Fruit fly (Drosophila melanogaster): ENCODE measurements around the gene Nep5.

Nep5 gene

dm6 chr3R:27091106-27091505 lies 27.1 kb upstream of the Nep5 start, which contains the start of gene Cpr97Eb:
TSS of gene Cpr97Eb (minus strand) at chr3R:27091130.
- TF ChIP-seq Myc (optimal IDR thresholded peaks at IDR 0.05) (no peak), psq (optimal IDR thresholded peaks at IDR 0.05) (no peak), insv (optimal IDR thresholded peaks at IDR 0.05) (no peak), h (optimal IDR thresholded peaks at IDR 0.05) (no peak), ttk (optimal IDR thresholded peaks at IDR 0.05) (no peak), Sin3A (optimal IDR thresholded peaks at IDR 0.05) (no peak)

dm6 chr3R:27087549-27087948 lies 23.6 kb upstream of the Nep5 start, which contains the start of gene Cpr97Ea:
TSS of gene Cpr97Ea (minus strand) at chr3R:27087778.
- no peak for TF ChIP-seq ttk (optimal IDR thresholded peaks at IDR 0.05)
- no peak for TF ChIP-seq insv (optimal IDR thresholded peaks at IDR 0.05)
- TF ChIP-seq Sin3A (optimal IDR thresholded peaks at IDR 0.05): no peak
- no peak for TF ChIP-seq h (optimal IDR thresholded peaks at IDR 0.05)

- TF ChIP-seq insv (optimal IDR thresholded peaks at IDR 0.05) (no peak), psq (optimal IDR thresholded peaks at IDR 0.05) (no peak), h (optimal IDR thresholded peaks at IDR 0.05) (no peak), ttk (optimal IDR thresholded peaks at IDR 0.05) (no peak)
These were observed 20.6 kb upstream of the Nep5 start for dm6 chr3R:27084528-27085052.

dm6 chr3R:27082752-27083151 lies 18.8 kb upstream of the Nep5 start:
- no peak for TF ChIP-seq insv (optimal IDR thresholded peaks at IDR 0.05)
- no peak for TF ChIP-seq ttk (optimal IDR thresholded peaks at IDR 0.05)
- TF ChIP-seq psq (optimal IDR thresholded peaks at IDR 0.05): no peak

- TF ChIP-seq ttk (optimal IDR thresholded peaks at IDR 0.05) (no peak), Sin3A (optimal IDR thresholded peaks at IDR 0.05) (no peak), psq (optimal IDR thresholded peaks at IDR 0.05) (no peak), h (optimal IDR thresholded peaks at IDR 0.05) (no peak), Myc (optimal IDR thresholded peaks at IDR 0.05) (no peak), insv (optimal IDR thresholded peaks at IDR 0.05) (no peak)
These were observed 12.6 kb upstream of the Nep5 start for dm6 chr3R:27076618-27077017.

dm6 chr3R:27075694-27076093 lies 11.7 kb upstream of the Nep5 start, which contains the start of gene CG14257:
TSS of gene CG14257 (plus strand) at chr3R:27075870.
- TF ChIP-seq Myc (optimal IDR thresholded peaks at IDR 0.05) (no peak), ttk (optimal IDR thresholded peaks at IDR 0.05) (no peak), h (optimal IDR thresholded peaks at IDR 0.05) (no peak), Sin3A (optimal IDR thresholded peaks at IDR 0.05) (no peak), insv (optimal IDR thresholded peaks at IDR 0.05) (no peak), psq (optimal IDR thresholded peaks at IDR 0.05) (no peak)

dm6 chr3R:27070906-27071498 lies 7.0 kb upstream of the Nep5 start:
- TF ChIP-seq insv (optimal IDR thresholded peaks at IDR 0.05) (no peak), h (optimal IDR thresholded peaks at IDR 0.05) (no peak), Myc (optimal IDR thresholded peaks at IDR 0.05) (no peak), ttk (optimal IDR thresholded peaks at IDR 0.05) (no peak), psq (optimal IDR thresholded peaks at IDR 0.05) (no peak), Sin3A (optimal IDR thresholded peaks at IDR 0.05) (no peak)

- TF ChIP-seq h (optimal IDR thresholded peaks at IDR 0.05) (no peak), insv (optimal IDR thresholded peaks at IDR 0.05) (no peak)
These were observed 6.0 kb upstream of the Nep5 start, which contains the start of gene spz for dm6 chr3R:27069810-27070625. TSS of gene spz (minus strand) at chr3R:27070070.

- TF ChIP-seq h (optimal IDR thresholded peaks at IDR 0.05) (no peak), insv (optimal IDR thresholded peaks at IDR 0.05) (no peak), Myc (optimal IDR thresholded peaks at IDR 0.05) (no peak), ttk (optimal IDR thresholded peaks at IDR 0.05) (no peak), Sin3A (optimal IDR thresholded peaks at IDR 0.05) (no peak), psq (optimal IDR thresholded peaks at IDR 0.05) (no peak)
These were observed 5.2 kb upstream of the Nep5 start for dm6 chr3R:27069201-27069600.

- TF ChIP-seq Sin3A (optimal IDR thresholded peaks at IDR 0.05): no peak
- TF ChIP-seq psq (optimal IDR thresholded peaks at IDR 0.05): no peak
- no peak for TF ChIP-seq ttk (optimal IDR thresholded peaks at IDR 0.05)
- TF ChIP-seq Myc (optimal IDR thresholded peaks at IDR 0.05): no peak
- no peak for TF ChIP-seq h (optimal IDR thresholded peaks at IDR 0.05)
These were observed 3.4 kb upstream of the Nep5 start for dm6 chr3R:27067362-27067761.

- no peak for TF ChIP-seq insv (optimal IDR thresholded peaks at IDR 0.05)
- TF ChIP-seq h (optimal IDR thresholded peaks at IDR 0.05): no peak
- no peak for TF ChIP-seq psq (optimal IDR thresholded peaks at IDR 0.05)
- TF ChIP-seq ttk (optimal IDR thresholded peaks at IDR 0.05): no peak
- no peak for TF ChIP-seq Myc (optimal IDR thresholded peaks at IDR 0.05)
- no peak for TF ChIP-seq Sin3A (optimal IDR thresholded peaks at IDR 0.05)
These were observed 1.1 kb upstream of the Nep5 start, which contains the start of gene CG43935 for dm6 chr3R:27065136-27065535. TSS of gene CG43935 (plus strand) at chr3R:27065436.

- TF ChIP-seq psq (optimal IDR thresholded peaks at IDR 0.05): no peak
- no peak for TF ChIP-seq Sin3A (optimal IDR thresholded peaks at IDR 0.05)
- no peak for TF ChIP-seq Myc (optimal IDR thresholded peaks at IDR 0.05)
- TF ChIP-seq ttk (optimal IDR thresholded peaks at IDR 0.05): no peak
- no peak for TF ChIP-seq insv (optimal IDR thresholded peaks at IDR 0.05)
- TF ChIP-seq h (optimal IDR thresholded peaks at IDR 0.05): no peak
These were observed 2.1 kb downstream of the Nep5 start, which contains the start of gene CG34292 for dm6 chr3R:27061916-27062315. TSS of gene CG34292 (plus strand) at chr3R:27062216.

Data from Kc167 (cell line).